Fruit fly (Drosophila melanogaster) whole organism, embryonic: ENCODE measurements around the gene Prdm13.
A peak's percentile ranks its signal among the peaks of the same experiment; 100 is the strongest.

Experiments used
- B-H1 ChIP-seq: fragments of 200-800 bp; sonication (Bioruptor generic); IDR thresholded peaks from 3 replicates; pipeline ENCODE4 v1.3.6; 2022; ENCODE audit warnings: missing biosample characterization, missing genetic modification characterization
- CG10431 ChIP-seq: fragments of 200-800 bp; sonication (Bioruptor generic); optimal IDR thresholded peaks from 3 replicates; lab custom pipeline; 2018; ENCODE audit warnings: missing biosample characterization, mild to moderate bottlenecking, missing genetic modification characterization
- CG12104 ChIP-seq: fragments of 200-800 bp; sonication (Bioruptor generic); optimal IDR thresholded peaks from 3 replicates; lab custom pipeline; 2016; ENCODE audit warnings: missing biosample characterization, missing genetic modification characterization
- CG12299 ChIP-seq: fragments of 200-800 bp; sonication (Bioruptor generic); optimal IDR thresholded peaks from 2 replicates; lab custom pipeline; 2018; ENCODE audit warnings: missing biosample characterization, mild to moderate bottlenecking, missing genetic modification characterization
- CG12659 ChIP-seq: fragments of 200-800 bp; sonication (Bioruptor generic); optimal IDR thresholded peaks from 3 replicates; lab custom pipeline; 2017; ENCODE audit warnings: mild to moderate bottlenecking, missing biosample characterization, missing genetic modification reagents, missing genetic modification characterization
- CG13775 ChIP-seq: fragments of 200-800 bp; sonication (Bioruptor generic); optimal IDR thresholded peaks from 3 replicates; lab custom pipeline; 2017; ENCODE audit warnings: missing biosample characterization, mild to moderate bottlenecking, missing genetic modification characterization
- CG15269 ChIP-seq: fragments of 200-800 bp; sonication (Bioruptor generic); optimal IDR thresholded peaks from 2 replicates; lab custom pipeline; 2018; ENCODE audit warnings: missing biosample characterization, mild to moderate bottlenecking, missing genetic modification characterization, moderate library complexity
- CG16779 ChIP-seq: fragments of 200-800 bp; sonication (Bioruptor generic); IDR thresholded peaks from 2 replicates; pipeline ENCODE4 v1.3.6; 2022; ENCODE audit warnings: missing biosample characterization, missing genetic modification characterization
- CG16815 ChIP-seq: fragments of 200-800 bp; sonication (Bioruptor generic); optimal IDR thresholded peaks from 3 replicates; lab custom pipeline; 2017; ENCODE audit warnings: missing biosample characterization, mild to moderate bottlenecking, missing genetic modification characterization
- CG1832 ChIP-seq: fragments of 200-800 bp; sonication (Bioruptor generic); optimal IDR thresholded peaks from 2 replicates; lab custom pipeline; 2017; ENCODE audit warnings: missing biosample characterization, mild to moderate bottlenecking, missing genetic modification characterization, inconsistent platforms
- CG3065 ChIP-seq: fragments of 200-800 bp; sonication (Bioruptor generic); optimal IDR thresholded peaks from 2 replicates; lab custom pipeline; 2016; ENCODE audit warnings: missing biosample characterization, missing genetic modification characterization
- CG3163 ChIP-seq: fragments of 200-800 bp; sonication (Bioruptor generic); optimal IDR thresholded peaks from 3 replicates; lab custom pipeline; 2016; ENCODE audit warnings: missing biosample characterization, missing genetic modification characterization
- CG32767 ChIP-seq: fragments of 200-800 bp; sonication (Bioruptor generic); IDR thresholded peaks from 2 replicates; pipeline ENCODE4 v1.3.6; 2022; ENCODE audit warnings: missing biosample characterization, missing genetic modification characterization
- CG34376 ChIP-seq: fragments of 200-800 bp; sonication (Bioruptor generic); optimal IDR thresholded peaks from 2 replicates; lab custom pipeline; 2018; ENCODE audit warnings: missing biosample characterization, mild to moderate bottlenecking, missing genetic modification characterization
- CG4404 ChIP-seq: fragments of 200-800 bp; sonication (Bioruptor generic); IDR thresholded peaks from 2 replicates; pipeline ENCODE4 v1.3.6; 2022; ENCODE audit warnings: missing biosample characterization, missing genetic modification characterization
- CG4617 ChIP-seq: fragments of 200-800 bp; sonication (Bioruptor generic); optimal IDR thresholded peaks from 3 replicates; lab custom pipeline; 2016; ENCODE audit warnings: missing biosample characterization, missing genetic modification characterization, borderline replicate concordance
- CG4730 ChIP-seq: fragments of 200-800 bp; sonication (Bioruptor generic); IDR thresholded peaks from 2 replicates; pipeline ENCODE4 v1.3.6; 2022; ENCODE audit warnings: missing biosample characterization, missing genetic modification characterization
- CG5245 ChIP-seq: fragments of 200-800 bp; sonication (Bioruptor generic); optimal IDR thresholded peaks from 3 replicates; lab custom pipeline; 2016; ENCODE audit warnings: missing biosample characterization, missing genetic modification characterization
- CG5953 ChIP-seq: fragments of 200-800 bp; sonication (Bioruptor generic); IDR thresholded peaks from 2 replicates; pipeline ENCODE4 v1.3.6; 2022; ENCODE audit warnings: missing biosample characterization, missing genetic modification characterization
- CG6683 ChIP-seq: fragments of 200-800 bp; sonication (Bioruptor generic); optimal IDR thresholded peaks from 2 replicates; lab custom pipeline; 2017; ENCODE audit warnings: missing biosample characterization, mild to moderate bottlenecking, missing genetic modification characterization, missing genetic modification reagents
- CG7839 ChIP-seq: fragments of 200-800 bp; sonication (Bioruptor generic); optimal IDR thresholded peaks from 3 replicates; lab custom pipeline; 2018; ENCODE audit warnings: missing biosample characterization, mild to moderate bottlenecking, missing genetic modification characterization, moderate library complexity
- CG8765 ChIP-seq: fragments of 200-800 bp; sonication (Bioruptor generic); IDR thresholded peaks from 2 replicates; pipeline ENCODE4 v1.3.6; 2022; ENCODE audit warnings: missing biosample characterization, missing genetic modification characterization
- Deaf1 ChIP-seq: fragments of 200-800 bp; optimal IDR thresholded peaks from 3 replicates; lab custom pipeline; 2019; ENCODE audit warnings: missing biosample characterization, mild to moderate bottlenecking, missing genetic modification characterization, moderate library complexity
- Dp ChIP-seq: fragments of 200-800 bp; sonication (Bioruptor generic); optimal IDR thresholded peaks from 2 replicates; lab custom pipeline; 2018; ENCODE audit warnings: missing biosample characterization, mild to moderate bottlenecking, missing genetic modification characterization, moderate library complexity
- Lim3 ChIP-seq: fragments of 200-800 bp; sonication (Bioruptor generic); IDR thresholded peaks from 2 replicates; pipeline ENCODE4 v1.3.6; 2022; ENCODE audit warnings: missing biosample characterization, missing genetic modification characterization
- Lpt ChIP-seq: fragments of >200 bp; optimal IDR thresholded peaks from 2 replicates; lab custom pipeline; 2018; ENCODE audit warnings: missing biosample characterization, missing genetic modification characterization
- Optix ChIP-seq: fragments of 200-800 bp; sonication (Bioruptor generic); IDR thresholded peaks from 3 replicates; pipeline ENCODE4 v1.3.6; 2022; ENCODE audit warnings: missing biosample characterization, missing genetic modification characterization
- Side ChIP-seq: fragments of 200-800 bp; sonication (Bioruptor generic); optimal IDR thresholded peaks from 2 replicates; lab custom pipeline; 2016; ENCODE audit warnings: missing biosample characterization, missing genetic modification characterization
- Xrp1 ChIP-seq: fragments of 200-800 bp; sonication (Bioruptor generic); IDR thresholded peaks from 2 replicates; pipeline ENCODE4 v1.3.6; 2022; ENCODE audit warnings: missing biosample characterization, missing genetic modification characterization
- ap ChIP-seq: fragments of 200-800 bp; sonication (Bioruptor generic); IDR thresholded peaks from 2 replicates; pipeline ENCODE4 v1.3.6; 2022; ENCODE audit warnings: missing biosample characterization, missing genetic modification characterization
- bsh ChIP-seq, 2 experiments: fragments of 200-800 bp; sonication (Bioruptor generic); optimal IDR thresholded peaks; 2 replicates each; lab custom pipeline; 2017 to 2018; ENCODE audit warnings: mild to moderate bottlenecking in 2 of 2, missing biosample characterization in 2 of 2, missing genetic modification characterization in 2 of 2, moderate library complexity in 1 of 2
- da ChIP-seq: fragments of 200-800 bp; sonication (Bioruptor generic); optimal IDR thresholded peaks from 2 replicates; lab custom pipeline; 2016; ENCODE audit warnings: missing biosample characterization, missing genetic modification characterization
- dm ChIP-seq: fragments of 200-800 bp; sonication (Bioruptor generic); optimal IDR thresholded peaks from 3 replicates; lab custom pipeline; 2016; ENCODE audit warnings: missing biosample characterization, missing genetic modification characterization
- dpn ChIP-seq, 2 experiments: fragments of 200-800 bp; sonication (Bioruptor generic); optimal IDR thresholded peaks; 3 replicates each; lab custom pipeline; 2016; ENCODE audit warnings: missing biosample characterization in 2 of 2, missing genetic modification characterization in 2 of 2
- dysf ChIP-seq: fragments of 200-800 bp; sonication (Bioruptor generic); IDR thresholded peaks from 3 replicates; pipeline ENCODE4 v1.3.6; 2022; ENCODE audit warnings: missing biosample characterization, missing genetic modification characterization
- ems ChIP-seq: fragments of 200-800 bp; sonication (Bioruptor generic); optimal IDR thresholded peaks from 3 replicates; lab custom pipeline; 2016; ENCODE audit warnings: missing biosample characterization, missing genetic modification characterization
- ind ChIP-seq: fragments of 200-800 bp; sonication (Bioruptor generic); optimal IDR thresholded peaks from 3 replicates; lab custom pipeline; 2016; ENCODE audit warnings: missing biosample characterization, missing genetic modification characterization
- jumu ChIP-seq: fragments of 200-800 bp; sonication (Bioruptor generic); optimal IDR thresholded peaks from 3 replicates; lab custom pipeline; 2016; ENCODE audit warnings: missing biosample characterization, missing genetic modification characterization
- luna ChIP-seq: fragments of 200-800 bp; sonication (Bioruptor generic); optimal IDR thresholded peaks from 2 replicates; lab custom pipeline; 2016; ENCODE audit warnings: missing biosample characterization, missing genetic modification characterization
- maf-S ChIP-seq: fragments of 200-800 bp; sonication (Bioruptor generic); optimal IDR thresholded peaks from 2 replicates; lab custom pipeline; 2016; ENCODE audit warnings: missing biosample characterization, missing genetic modification characterization
- prd ChIP-seq, 3 experiments: fragments of >200 bp in 2 of 3; fragments of 200-800 bp in 1 of 3; sonication (Bioruptor generic) in 1 of 3; optimal IDR thresholded peaks in 2 of 3; IDR thresholded peaks in 1 of 3; 2 replicates in 2 of 3; 3 replicates in 1 of 3; pipeline versions ENCODE4 v1.3.6 to Lab custom; 2017 to 2022; ENCODE audit warnings: missing biosample characterization in 1 of 3, missing genetic modification characterization in 1 of 3
- run ChIP-seq: fragments of 200-800 bp; sonication (Bioruptor generic); optimal IDR thresholded peaks from 3 replicates; lab custom pipeline; 2018; ENCODE audit warnings: missing biosample characterization, mild to moderate bottlenecking, missing genetic modification characterization
- sens-2 ChIP-seq: fragments of 200-800 bp; sonication (Bioruptor generic); IDR thresholded peaks from 2 replicates; pipeline ENCODE4 v1.3.6; 2022; ENCODE audit warnings: missing biosample characterization, missing genetic modification characterization
- so ChIP-seq: fragments of 200-800 bp; sonication (Bioruptor generic); IDR thresholded peaks from 3 replicates; pipeline ENCODE4 v1.3.6; 2022; ENCODE audit warnings: missing biosample characterization, missing genetic modification characterization
- tio ChIP-seq: fragments of 200-800 bp; sonication (Bioruptor generic); optimal IDR thresholded peaks from 2 replicates; lab custom pipeline; 2017; ENCODE audit warnings: missing biosample characterization, missing genetic modification characterization, inconsistent platforms
- trem ChIP-seq: fragments of 200-800 bp; optimal IDR thresholded peaks from 3 replicates; lab custom pipeline; 2019; ENCODE audit warnings: missing biosample characterization, mild to moderate bottlenecking, missing genetic modification characterization, moderate library complexity
- trh ChIP-seq: fragments of 200-800 bp; sonication (Bioruptor generic); optimal IDR thresholded peaks from 2 replicates; lab custom pipeline; 2016; ENCODE audit warnings: missing biosample characterization, missing genetic modification characterization
- vvl ChIP-seq: fragments of 200-800 bp; sonication (Bioruptor generic); IDR thresholded peaks from 2 replicates; pipeline ENCODE4 v1.3.6; 2022; ENCODE audit warnings: missing biosample characterization, missing genetic modification characterization
- wek ChIP-seq: fragments of 200-800 bp; sonication (Bioruptor generic); optimal IDR thresholded peaks from 3 replicates; lab custom pipeline; 2018; ENCODE audit warnings: missing biosample characterization, mild to moderate bottlenecking, missing genetic modification characterization, moderate library complexity
- zen2 ChIP-seq: fragments of 200-800 bp; sonication (Bioruptor generic); IDR thresholded peaks from 3 replicates; pipeline ENCODE4 v1.3.6; 2022; ENCODE audit warnings: missing biosample characterization, missing genetic modification characterization; ENCODE audit not compliant: partially characterized antibody

The Prdm13 gene

dm6 chr3L:6184884-6185438 lies 22.0 kb downstream of the Prdm13 start, which contains the start of the genes D19B and CG43293 (continued):
- TF ChIP-seq CG4617, result peak; percentile 82
- no peak for TF ChIP-seq CG1832 (GFP tag; lab: Kevin White, UChicago)
- TF ChIP-seq CG6683 (GFP tag; lab: Kevin White, UChicago), result peak; percentile 69
- TF ChIP-seq CG3065 (GFP tag; lab: Kevin White, UChicago), result peak; percentile 90
- TF ChIP-seq dpn (GFP tag; optimal IDR thresholded peaks at IDR 0.05; lab: Kevin White, UChicago), result peak; percentile 92 to 93
- peak; percentile 93 for TF ChIP-seq Optix
- peak; percentile 78 for TF ChIP-seq maf-S (GFP tag; lab: Kevin White, UChicago)
- TF ChIP-seq CG7839 (tag; lab: Kevin White, UChicago), result peak; percentile 88
- TF ChIP-seq trem (tag; lab: Kevin White, UChicago), result peak; percentile 72
- TF ChIP-seq ems (GFP tag; lab: Kevin White, UChicago), result peak; percentile 89
- peak; percentile 89 for TF ChIP-seq B-H1 (GFP tag; lab: Robert Waterston, UW)
- peak; percentile 65 for TF ChIP-seq CG3163 (GFP tag; lab: Kevin White, UChicago)
- TF ChIP-seq zen2 (GFP tag; lab: Robert Waterston, UW), result peak; percentile 5; the same call in 1 of the 3 replicates
- peak; percentile 73 for TF ChIP-seq CG4404
- TF ChIP-seq sens-2 (GFP tag; lab: Robert Waterston, UW), result peak; percentile 64
- TF ChIP-seq CG8765 (GFP tag; lab: Robert Waterston, UW), result peak; percentile 63; the same call in 1 of the 2 replicates
- peak; percentile 86 for TF ChIP-seq CG4730 (GFP tag; lab: Robert Waterston, UW)
- TF ChIP-seq run (tag; lab: Kevin White, UChicago), result no peak
- TF ChIP-seq Lpt, result no peak
- peak; percentile 84 for TF ChIP-seq CG32767 (GFP tag; lab: Robert Waterston, UW)
- TF ChIP-seq prd (optimal IDR thresholded peaks at IDR 0.05; lab: Kevin White, UChicago), result no peak
- peak; percentile 94 for TF ChIP-seq prd (GFP tag; IDR thresholded peaks at IDR 0.05; lab: Robert Waterston, UW)
- TF ChIP-seq CG5245 (GFP tag; lab: Kevin White, UChicago), result peak; percentile 84
- TF ChIP-seq CG12104 (GFP tag; lab: Kevin White, UChicago), result peak; percentile 74
- peak; percentile 83 for TF ChIP-seq trh (GFP tag; lab: Kevin White, UChicago)
- TF ChIP-seq tio (GFP tag; lab: Kevin White, UChicago), result no peak
- peak; percentile 81 for TF ChIP-seq so (GFP tag; lab: Robert Waterston, UW)
- peak; percentile 93 for TF ChIP-seq ind (GFP tag; lab: Kevin White, UChicago)
- peak; percentile 74 for TF ChIP-seq CG16815
- TF ChIP-seq dysf (GFP tag; lab: Robert Waterston, UW), result peak; percentile 91
- TF ChIP-seq vvl, result peak; percentile 93
- TF ChIP-seq CG10431 (GFP tag; lab: Kevin White, UChicago), result peak; percentile 56
- TF ChIP-seq Side, result peak; percentile 77
- peak; percentile 95 for TF ChIP-seq CG12659 (GFP tag; lab: Kevin White, UChicago)
- peak; percentile 52 for TF ChIP-seq wek (GFP tag; lab: Kevin White, UChicago)
- TF ChIP-seq luna, result peak; percentile 11
- TF ChIP-seq CG12299 (tag; lab: Kevin White, UChicago), result peak; percentile 69
- peak; percentile 89 for TF ChIP-seq CG15269
- TF ChIP-seq CG13775 (GFP tag; lab: Kevin White, UChicago), result peak; percentile 89
- peak; percentile 69 for TF ChIP-seq ap (GFP tag; lab: Robert Waterston, UW)
- TF ChIP-seq CG34376 (GFP tag; lab: Kevin White, UChicago), result peak; percentile 69
- TF ChIP-seq Deaf1 (tag; lab: Kevin White, UChicago), result peak; percentile 62
- TF ChIP-seq CG16779 (GFP tag; lab: Robert Waterston, UW), result peak; percentile 89
- TF ChIP-seq bsh (GFP tag; optimal IDR thresholded peaks at IDR 0.05; lab: Kevin White, UChicago), result peak; percentile 82 to 90
- peak; percentile 50 for TF ChIP-seq da (GFP tag; lab: Kevin White, UChicago)
- peak; percentile 95 for TF ChIP-seq Xrp1 (GFP tag; lab: Robert Waterston, UW)
- TF ChIP-seq Lim3 (GFP tag; lab: Robert Waterston, UW), result peak; percentile 69
- peak; percentile 25 for TF ChIP-seq Dp (GFP tag; lab: Kevin White, UChicago)
- peak; percentile 87 for TF ChIP-seq CG5953
- TF ChIP-seq dm, result peak; percentile 91
- peak; percentile 89 for TF ChIP-seq jumu
